Fruit fly (Drosophila melanogaster): ENCODE measurements around the gene CG4768.

The CG4768 gene

DNA sequence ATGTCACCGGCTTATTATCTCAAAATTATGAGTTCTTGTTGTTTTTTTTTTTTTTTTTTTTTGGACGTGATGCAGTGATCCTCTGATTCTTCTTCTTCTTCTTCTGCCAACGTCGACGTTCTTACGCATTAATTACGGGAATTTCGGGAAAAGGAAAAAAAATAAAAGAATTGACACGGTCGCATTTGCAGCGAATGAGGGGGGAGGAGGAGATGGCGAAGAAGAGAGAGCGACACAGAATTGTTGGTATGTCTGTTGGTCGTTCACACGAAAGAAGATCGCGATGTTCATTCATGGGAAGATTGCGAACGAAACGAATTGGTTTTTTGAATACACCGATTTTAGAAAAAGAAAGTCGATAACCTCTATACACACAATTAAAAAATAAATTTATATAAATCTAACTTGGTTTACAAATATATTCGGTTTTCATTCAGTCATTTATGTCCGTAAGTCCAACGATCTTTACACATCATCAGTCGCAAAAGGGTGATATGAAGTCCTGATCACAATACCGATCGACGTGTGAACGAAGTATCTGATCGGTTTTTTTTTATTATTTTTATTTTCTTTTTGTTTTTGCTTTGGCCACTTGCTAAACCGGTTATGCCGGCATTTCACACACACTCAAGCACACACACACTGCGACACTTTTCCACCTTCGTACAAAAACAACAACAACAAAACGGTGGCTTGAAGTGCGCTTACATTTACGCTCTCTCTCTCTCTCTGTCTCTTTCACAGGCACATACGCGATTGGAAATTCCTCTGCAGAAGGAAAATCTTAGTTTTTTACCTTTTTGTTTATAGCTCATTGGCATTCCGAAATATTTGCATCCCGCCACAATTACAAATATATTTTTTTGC, 41.0 kb upstream of the CG4768 start (continued):
- TF ChIP-seq CG12104 (GFP tag; optimal IDR thresholded peaks at IDR 0.05), result peak; percentile 65
- TF ChIP-seq CG8924 (tag; optimal IDR thresholded peaks at IDR 0.05), result peak; percentile 83
- no peak for TF ChIP-seq tx (GFP tag; optimal IDR thresholded peaks at IDR 0.05)
- TF ChIP-seq Hr3 (GFP tag; optimal IDR thresholded peaks at IDR 0.05), result no peak
- TF ChIP-seq nau (GFP tag; optimal IDR thresholded peaks at IDR 0.05), result peak; percentile 52
- TF ChIP-seq sisA (GFP tag; IDR thresholded peaks at IDR 0.05), result no peak
- peak; percentile 61 for TF ChIP-seq Ptx1 (GFP tag; IDR thresholded peaks at IDR 0.05)
- no peak for TF ChIP-seq CG3995 (GFP tag; optimal IDR thresholded peaks at IDR 0.05)
- TF ChIP-seq Atf6 (GFP tag; IDR thresholded peaks at IDR 0.05), result peak; percentile 70
- TF ChIP-seq trem (tag; optimal IDR thresholded peaks at IDR 0.05), result peak; percentile 68
- no peak for TF ChIP-seq CG9215 (GFP tag; IDR thresholded peaks at IDR 0.05)
- TF ChIP-seq danr (GFP tag; IDR thresholded peaks at IDR 0.05), result no peak; the same call in 1 of the 2 replicates
- no peak for TF ChIP-seq Taf1 (GFP tag; IDR thresholded peaks at IDR 0.05)
- peak; percentile 15; the same call in 1 of the 2 replicates for TF ChIP-seq CG11696 (GFP tag; IDR thresholded peaks at IDR 0.05)
- TF ChIP-seq nmo (GFP tag; optimal IDR thresholded peaks at IDR 0.05), result peak; percentile 82
- no peak for TF ChIP-seq sima (GFP tag; optimal IDR thresholded peaks at IDR 0.05)
- no peak for TF ChIP-seq aop (GFP tag; IDR thresholded peaks at IDR 0.05)
- 0 out of 2 replicates have a peak, but pooled peaks have one; percentile 32 for TF ChIP-seq CG3847 (GFP tag; IDR thresholded peaks at IDR 0.05)
- peak; percentile 88 for TF ChIP-seq sens (GFP tag)
- no peak for TF ChIP-seq Side (GFP tag; optimal IDR thresholded peaks at IDR 0.05)
- TF ChIP-seq Stat92E (GFP tag; optimal IDR thresholded peaks at IDR 0.05), result no peak
- peak; percentile 39; the same call in 1 of the 2 replicates for TF ChIP-seq CG32767 (GFP tag; IDR thresholded peaks at IDR 0.05)
- no peak for TF ChIP-seq Ets97D (GFP tag; optimal IDR thresholded peaks at IDR 0.05)
- no peak for TF ChIP-seq tna (GFP tag; IDR thresholded peaks at IDR 0.05; ENCODE audit: partially characterized antibody)
- no peak for TF ChIP-seq C15 (GFP tag; IDR thresholded peaks at IDR 0.05)
- peak; percentile 59 for TF ChIP-seq tin (GFP tag; optimal IDR thresholded peaks at IDR 0.05)
- TF ChIP-seq CG3838 (GFP tag; optimal IDR thresholded peaks at IDR 0.05), result peak; percentile 15
- TF ChIP-seq MTF-1 (GFP tag; optimal IDR thresholded peaks at IDR 0.05; ENCODE audit: borderline replicate concordance), result peak; percentile 47
- TF ChIP-seq CG5180 (GFP tag; optimal IDR thresholded peaks at IDR 0.05), result peak; percentile 57
- peak; percentile 40 for TF ChIP-seq fd3F (GFP tag; optimal IDR thresholded peaks at IDR 0.05)
- TF ChIP-seq grau (tag; optimal IDR thresholded peaks at IDR 0.05), result peak; percentile 81
- no peak for TF ChIP-seq Gsc (GFP tag; IDR thresholded peaks at IDR 0.05)
- TF ChIP-seq CG6765 (GFP tag; optimal IDR thresholded peaks at IDR 0.05), result peak; percentile 38
- peak; percentile 85 for TF ChIP-seq CoRest (tag; optimal IDR thresholded peaks at IDR 0.05)
- TF ChIP-seq Mes4 (GFP tag; optimal IDR thresholded peaks at IDR 0.05), result no peak
- peak; percentile 55 for TF ChIP-seq E2f1 (GFP tag; IDR thresholded peaks at IDR 0.05)
- TF ChIP-seq luna (GFP tag; optimal IDR thresholded peaks at IDR 0.05), result no peak
- TF ChIP-seq CG16813 (GFP tag; IDR thresholded peaks at IDR 0.05; ENCODE audit: partially characterized antibody), result no peak
- TF ChIP-seq CG12391 (tag; optimal IDR thresholded peaks at IDR 0.05), result peak; percentile 84
- no peak for TF ChIP-seq CG13287 (GFP tag; IDR thresholded peaks at IDR 0.05; ENCODE audit: partially characterized antibody)
- TF ChIP-seq scrt (GFP tag; optimal IDR thresholded peaks at IDR 0.05), result peak; percentile 73
- no peak for TF ChIP-seq CG7786 (GFP tag; optimal IDR thresholded peaks at IDR 0.05)
- no peak for TF ChIP-seq Antp (GFP tag; optimal IDR thresholded peaks at IDR 0.05)
- no peak; the same call in 1 of the 2 replicates for TF ChIP-seq ttk (GFP tag; IDR thresholded peaks at IDR 0.05)
- TF ChIP-seq usp (GFP tag; optimal IDR thresholded peaks at IDR 0.05), result no peak
- peak; percentile 77 for TF ChIP-seq gcm (GFP tag; optimal IDR thresholded peaks at IDR 0.05)
- TF ChIP-seq salm (tag; optimal IDR thresholded peaks at IDR 0.05), result peak; percentile 44
- peak; percentile 71 for TF ChIP-seq fd96Cb (tag; optimal IDR thresholded peaks at IDR 0.05)
- no peak for TF ChIP-seq CG6272 (GFP tag; IDR thresholded peaks at IDR 0.05)

Measured in whole organism, embryonic.